Worm (Caenorhabditis elegans): ENCODE measurements around the gene asb-2.

ce11 chrX:4516758-4517157, 47.2 kb downstream of the asb-2 start:
- TF ChIP-seq nhr-237 (tag; optimal IDR thresholded peaks at IDR 0.05) (no peak), fkh-10 (GFP tag; optimal IDR thresholded peaks at IDR 0.05) (no peak)
